Worm (Caenorhabditis elegans) whole organism, L2 larva: Measurements from ENCODE around the gene dhs-19.

Experiments used
- alr-1 ChIP-seq: fragments of 150-350 bp; optimal IDR thresholded peaks from 2 replicates; lab custom pipeline; 2014; ENCODE audit warnings: missing biosample characterization, missing genetic modification characterization
- ceh-16 ChIP-seq: fragments of 150-350 bp; optimal IDR thresholded peaks from 2 replicates; lab custom pipeline; 2014; ENCODE audit warnings: missing biosample characterization, missing genetic modification characterization
- ceh-82 ChIP-seq: fragments of 150-350 bp; optimal IDR thresholded peaks from 2 replicates; lab custom pipeline; 2014; ENCODE audit warnings: missing biosample characterization, missing genetic modification characterization
- egl-27 ChIP-seq: sonication (generic microtip); optimal IDR thresholded peaks from 3 replicates; lab custom pipeline; 2017; ENCODE audit warnings: missing biosample characterization, missing genetic modification reagents, missing genetic modification characterization
- fos-1 ChIP-seq: fragments of 150-350 bp; optimal IDR thresholded peaks from 2 replicates; lab custom pipeline; 2014; ENCODE audit warnings: missing biosample characterization, missing genetic modification characterization
- gmeb-1 ChIP-seq: fragments of 150-350 bp; optimal IDR thresholded peaks from 2 replicates; lab custom pipeline; 2014; ENCODE audit warnings: missing biosample characterization, missing genetic modification characterization
- lsy-2 ChIP-seq, 2 experiments: fragments of 150-350 bp in 1 of 2; sonication (generic microtip) in 1 of 2; optimal IDR thresholded peaks; 2 replicates each; lab custom pipeline; 2014 to 2017; ENCODE audit warnings: missing biosample characterization in 2 of 2, missing genetic modification characterization in 2 of 2
- mdl-1 ChIP-seq, 2 experiments: fragments of 150-350 bp in 1 of 2; sonication (generic microtip) in 1 of 2; optimal IDR thresholded peaks; 2 replicates each; lab custom pipeline; 2017; ENCODE audit warnings: missing biosample characterization in 2 of 2, missing genetic modification characterization in 2 of 2
- nhr-77 ChIP-seq: fragments of 150-350 bp; optimal IDR thresholded peaks from 2 replicates; lab custom pipeline; 2014; ENCODE audit warnings: missing biosample characterization, missing genetic modification characterization
- peb-1 ChIP-seq: fragments of 150-350 bp; optimal IDR thresholded peaks from 2 replicates; lab custom pipeline; 2014; ENCODE audit warnings: missing biosample characterization, missing genetic modification characterization
- unc-39 ChIP-seq: fragments of 150-350 bp; optimal IDR thresholded peaks from 2 replicates; lab custom pipeline; 2014; ENCODE audit warnings: missing biosample characterization, missing genetic modification characterization

DNA sequence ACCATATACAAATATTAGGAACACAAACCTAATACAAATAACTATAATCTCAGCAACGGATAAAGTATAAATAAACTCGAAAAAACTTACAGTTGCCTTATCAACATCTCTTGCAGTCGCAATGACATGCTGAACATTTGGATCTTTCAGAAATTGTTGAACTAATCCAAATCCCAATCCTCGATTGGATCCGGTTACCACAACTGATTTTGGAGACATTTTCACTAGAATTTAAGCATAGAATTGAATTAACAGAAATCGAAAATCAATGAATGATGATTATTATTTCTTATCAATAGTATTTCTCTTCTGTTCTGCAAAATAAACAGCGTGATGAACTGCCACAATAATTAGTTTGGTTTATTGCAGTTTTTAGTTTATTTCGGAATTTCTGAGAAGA, 29.9 kb upstream of the dhs-19 start, which contains the start of the genes C55A6.11 and C55A6.7:
- TF ChIP-seq fos-1 (tag; lab: Kevin White, UChicago) = no peak
- no peak for TF ChIP-seq gmeb-1 (tag; lab: Kevin White, UChicago)
- no peak for TF ChIP-seq ceh-16 (tag; lab: Kevin White, UChicago)
- no peak for TF ChIP-seq lsy-2 (tag; optimal IDR thresholded peaks at IDR 0.05; lab: Kevin White, UChicago)
- TF ChIP-seq nhr-77 (tag; lab: Kevin White, UChicago) = no peak
- TF ChIP-seq peb-1 (tag; lab: Kevin White, UChicago) = no peak
- no peak for TF ChIP-seq ceh-82 (tag; lab: Kevin White, UChicago)
- no peak for TF ChIP-seq egl-27 (tag; lab: Kevin White, UChicago)
- no peak for TF ChIP-seq unc-39 (tag; lab: Kevin White, UChicago)
- no peak for TF ChIP-seq mdl-1 (tag; optimal IDR thresholded peaks at IDR 0.05; lab: Kevin White, UChicago)
- TF ChIP-seq alr-1 (tag; lab: Kevin White, UChicago) = no peak
